Worm (Caenorhabditis elegans) whole organism, L4 larva: ENCODE measurements around the gene T07A9.12.

Source experiments
- F37D6.2 ChIP-seq: sonication (generic microtip); optimal IDR thresholded peaks from 2 replicates; lab custom pipeline; 2016; ENCODE audit warnings: mild to moderate bottlenecking, missing genetic modification characterization, missing compliant biosample characterization
- T20F7.1 ChIP-seq: fragments of 200-800 bp; sonication (Bioruptor generic); optimal IDR thresholded peaks from 2 replicates; lab custom pipeline; 2018; ENCODE audit warnings: mild to moderate bottlenecking, missing genetic modification characterization, missing compliant biosample characterization
- T26A8.4 ChIP-seq: fragments of 200-800 bp; sonication (Bioruptor generic); IDR thresholded peaks from 2 replicates; pipeline ENCODE4 v1.3.6; 2022; ENCODE audit warnings: missing genetic modification characterization, missing compliant biosample characterization
- attf-4 ChIP-seq: sonication (generic microtip); optimal IDR thresholded peaks from 3 replicates; lab custom pipeline; 2017; ENCODE audit warnings: missing biosample characterization, missing genetic modification characterization
- ceh-44 ChIP-seq: fragments of 200-800 bp; sonication (Bioruptor generic); IDR thresholded peaks from 2 replicates; pipeline ENCODE4 v1.3.6; 2022; ENCODE audit warnings: missing genetic modification reagents, missing genetic modification characterization, missing compliant biosample characterization
- ces-1 ChIP-seq: fragments of 150-350 bp; sonication (generic microtip); optimal IDR thresholded peaks from 4 replicates; lab custom pipeline; 2014; ENCODE audit warnings: missing biosample characterization, missing genetic modification reagents, missing genetic modification characterization
- daf-12 ChIP-seq: fragments of 150-350 bp; optimal IDR thresholded peaks from 2 replicates; lab custom pipeline; 2014; ENCODE audit warnings: missing biosample characterization, missing genetic modification reagents, missing genetic modification characterization
- daf-16 ChIP-seq, 3 experiments: sonication (generic microtip); optimal IDR thresholded peaks; 2 replicates each; lab custom pipeline; 2016 to 2017; ENCODE audit warnings: missing genetic modification characterization in 3 of 3, missing genetic modification reagents in 3 of 3, mild to moderate bottlenecking in 2 of 3, missing compliant biosample characterization in 2 of 3, missing biosample characterization in 1 of 3, moderate library complexity in 1 of 3
- dmd-6 ChIP-seq: fragments of 200-800 bp; sonication (Bioruptor generic); IDR thresholded peaks from 2 replicates; pipeline ENCODE4 v1.3.6; 2022; ENCODE audit warnings: missing genetic modification reagents, missing genetic modification characterization, missing compliant biosample characterization
- dmd-9 ChIP-seq: fragments of 200-800 bp; sonication (Bioruptor generic); IDR thresholded peaks from 2 replicates; pipeline ENCODE4 v1.3.6; 2022; ENCODE audit warnings: missing genetic modification reagents, missing genetic modification characterization, missing compliant biosample characterization
- dve-1 ChIP-seq: sonication (generic microtip); optimal IDR thresholded peaks from 2 replicates; lab custom pipeline; 2017; ENCODE audit warnings: antibody characterized with exemption, mild to moderate bottlenecking, missing genetic modification characterization, missing compliant biosample characterization; ENCODE audit not compliant: insufficient read depth
- gei-8 ChIP-seq: fragments of 200-800 bp; sonication (Bioruptor generic); optimal IDR thresholded peaks from 2 replicates; lab custom pipeline; 2018; ENCODE audit warnings: mild to moderate bottlenecking, missing genetic modification characterization, missing compliant biosample characterization
- hif-1 ChIP-seq, 2 experiments: sonication (generic microtip); optimal IDR thresholded peaks; 2 replicates each; lab custom pipeline; 2016 to 2017; ENCODE audit warnings: missing compliant biosample characterization in 2 of 2, missing genetic modification characterization in 2 of 2, missing genetic modification reagents in 2 of 2, missing genotype in 2 of 2, mild to moderate bottlenecking in 1 of 2
- hlh-11 ChIP-seq: fragments of 200-800 bp; sonication (Bioruptor generic); optimal IDR thresholded peaks from 2 replicates; lab custom pipeline; 2018; ENCODE audit warnings: mild to moderate bottlenecking, missing genetic modification characterization, missing compliant biosample characterization
- hlh-30 ChIP-seq: sonication (generic microtip); optimal IDR thresholded peaks from 2 replicates; lab custom pipeline; 2017; ENCODE audit warnings: antibody characterized with exemption, mild to moderate bottlenecking, missing genetic modification characterization, missing compliant biosample characterization; ENCODE audit not compliant: insufficient read depth
- hmg-1.1 ChIP-seq: fragments of 200-800 bp; sonication (Bioruptor generic); IDR thresholded peaks from 2 replicates; pipeline ENCODE4 v1.3.6; 2022; ENCODE audit warnings: missing genetic modification reagents, missing genetic modification characterization, missing compliant biosample characterization
- lin-38 ChIP-seq: fragments of 200-800 bp; sonication (Bioruptor generic); IDR thresholded peaks from 2 replicates; pipeline ENCODE4 v1.3.6; 2022; ENCODE audit warnings: missing genetic modification reagents, missing genetic modification characterization, missing compliant biosample characterization
- lin-39 ChIP-seq: fragments of 150-350 bp; optimal IDR thresholded peaks from 2 replicates; lab custom pipeline; 2014; ENCODE audit warnings: missing biosample characterization, missing genetic modification reagents, missing genetic modification characterization
- lir-3 ChIP-seq: sonication (generic microtip); optimal IDR thresholded peaks from 2 replicates; lab custom pipeline; 2016; ENCODE audit warnings: mild to moderate bottlenecking, missing genetic modification characterization, missing compliant biosample characterization
- lsy-2 ChIP-seq, 2 experiments: fragments of 150-350 bp in 1 of 2; sonication (generic microtip) in 1 of 2; optimal IDR thresholded peaks; 2 replicates each; lab custom pipeline; 2014 to 2017; ENCODE audit warnings: missing biosample characterization in 2 of 2, missing genetic modification characterization in 2 of 2
- mxl-2 ChIP-seq: fragments of 200-800 bp; sonication (Bioruptor generic); conservative IDR thresholded peaks from 2 replicates; pipeline ENCODE4 v1.3.6; 2022; ENCODE audit warnings: missing genetic modification reagents, missing genetic modification characterization, missing compliant biosample characterization
- nhr-10 ChIP-seq: fragments of 150-350 bp; optimal IDR thresholded peaks from 2 replicates; lab custom pipeline; 2014; ENCODE audit warnings: missing biosample characterization, missing genetic modification characterization
- nhr-111 ChIP-seq: fragments of 200-800 bp; sonication (Bioruptor generic); optimal IDR thresholded peaks from 2 replicates; lab custom pipeline; 2018; ENCODE audit warnings: mild to moderate bottlenecking, missing genetic modification characterization, missing compliant biosample characterization
- nhr-25 ChIP-seq: sonication (generic microtip); optimal IDR thresholded peaks from 2 replicates; lab custom pipeline; 2017; ENCODE audit warnings: missing genetic modification characterization, mild to moderate bottlenecking, missing compliant biosample characterization, antibody characterized with exemption, moderate library complexity, borderline replicate concordance; ENCODE audit not compliant: insufficient read depth
- nhr-28 ChIP-seq: fragments of 150-350 bp; optimal IDR thresholded peaks from 2 replicates; lab custom pipeline; 2014; ENCODE audit warnings: missing biosample characterization, missing genetic modification characterization
- nhr-42 ChIP-seq: fragments of 200-800 bp; sonication (Bioruptor generic); IDR thresholded peaks from 2 replicates; pipeline ENCODE4 v1.3.6; 2022; ENCODE audit warnings: missing genetic modification characterization, missing compliant biosample characterization
- nhr-76 ChIP-seq: fragments of 150-350 bp; optimal IDR thresholded peaks from 2 replicates; lab custom pipeline; 2014; ENCODE audit warnings: missing biosample characterization, missing genetic modification characterization
- pha-4 ChIP-seq, 2 experiments: fragments of 150-350 bp in 1 of 2; fragments of 200-800 bp in 1 of 2; sonication (Bioruptor generic) in 1 of 2; IDR thresholded peaks in 1 of 2; optimal IDR thresholded peaks in 1 of 2; 2 replicates each; pipeline versions ENCODE4 v1.3.6 to Lab custom; 2014 to 2022; ENCODE audit warnings: missing genetic modification characterization in 2 of 2, missing genetic modification reagents in 2 of 2, missing biosample characterization in 1 of 2, missing compliant biosample characterization in 1 of 2
- pqm-1 ChIP-seq: sonication (generic microtip); optimal IDR thresholded peaks from 2 replicates; lab custom pipeline; 2017; ENCODE audit warnings: missing biosample characterization, missing genetic modification characterization
- saeg-2 ChIP-seq: fragments of 200-800 bp; sonication (Bioruptor generic); IDR thresholded peaks from 2 replicates; pipeline ENCODE4 v1.3.6; 2022; ENCODE audit warnings: missing genetic modification reagents, missing genetic modification characterization, missing compliant biosample characterization
- unc-39 ChIP-seq: sonication (generic microtip); optimal IDR thresholded peaks from 2 replicates; lab custom pipeline; 2017; ENCODE audit warnings: missing biosample characterization, missing genetic modification characterization
- unc-62 ChIP-seq, 3 experiments: fragments of 150-350 bp in 1 of 3; sonication (generic microtip); optimal IDR thresholded peaks in 2 of 3; peaks in 1 of 3; 1 replicate in 1 of 3; 2 replicates in 2 of 3; lab custom pipeline; 2014 to 2017; ENCODE audit warnings: missing biosample characterization in 3 of 3, missing genetic modification characterization in 3 of 3, missing genetic modification reagents in 3 of 3, missing genotype in 1 of 3
- vab-7 ChIP-seq: fragments of 200-800 bp; sonication (Bioruptor generic); IDR thresholded peaks from 2 replicates; pipeline ENCODE4 v1.3.6; 2022; ENCODE audit warnings: missing genetic modification reagents, missing genetic modification characterization, missing compliant biosample characterization
- zag-1 ChIP-seq: fragments of 150-350 bp; optimal IDR thresholded peaks from 2 replicates; lab custom pipeline; 2014; ENCODE audit warnings: missing biosample characterization, missing genetic modification characterization
- zfp-2 ChIP-seq: sonication (generic microtip); optimal IDR thresholded peaks from 2 replicates; lab custom pipeline; 2016; ENCODE audit warnings: mild to moderate bottlenecking, missing genetic modification characterization, missing compliant biosample characterization
- zfp-3 ChIP-seq: fragments of 200-800 bp; sonication (Bioruptor generic); conservative IDR thresholded peaks from 2 replicates; pipeline ENCODE4 v1.3.6; 2022; ENCODE audit warnings: missing genetic modification reagents, missing genetic modification characterization, missing compliant biosample characterization
- zip-11 ChIP-seq: fragments of 200-800 bp; sonication (Bioruptor generic); IDR thresholded peaks from 2 replicates; pipeline ENCODE4 v1.3.6; 2022; ENCODE audit warnings: missing genetic modification characterization, missing compliant biosample characterization
- ztf-11 ChIP-seq: fragments of 150-350 bp; optimal IDR thresholded peaks from 2 replicates; lab custom pipeline; 2014; ENCODE audit warnings: missing biosample characterization, missing genetic modification characterization

T07A9.12 gene

ce11 chrIV:373963-374362 lies 36.7 kb upstream of the T07A9.12 start:
- no peak for TF ChIP-seq zfp-2 (tag; lab: Kevin White, UChicago)
- peak in 1 of 2 experiments; percentile 92 for TF ChIP-seq unc-62 (GFP tag; optimal IDR thresholded peaks at IDR 0.05 in 1 of 2; lab: Kevin White, UChicago)
- TF ChIP-seq unc-62 (tag; optimal IDR thresholded peaks at IDR 0.05; lab: Kevin White, UChicago): no peak

DNA sequence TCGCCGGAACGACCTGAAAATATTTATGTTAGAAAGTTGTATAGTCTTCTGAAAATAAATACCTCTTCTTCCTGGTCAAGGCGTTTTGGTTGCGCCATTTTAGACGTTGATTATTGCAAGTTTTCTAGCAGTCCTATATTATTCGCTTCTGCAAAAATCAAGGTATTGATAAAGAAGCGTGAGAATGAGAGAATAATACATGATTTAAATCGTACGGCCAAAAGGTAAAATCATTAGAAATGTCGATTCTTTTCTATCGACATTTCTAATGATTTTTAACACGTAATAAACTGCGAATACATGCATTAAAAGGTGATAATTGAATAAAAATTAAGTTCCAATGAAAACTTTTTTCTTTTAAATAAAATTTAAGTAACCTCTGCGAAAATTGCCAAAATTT lies 34.8 kb upstream of the T07A9.12 start, which contains the start of gene fln-1:
Gene fln-1, minus strand, starts transcription at position 101 of the 400 bp plus-strand sequence.
- TF ChIP-seq daf-12 (tag; lab: Kevin White, UChicago) (no peak), ztf-11 (no peak)

DNA sequence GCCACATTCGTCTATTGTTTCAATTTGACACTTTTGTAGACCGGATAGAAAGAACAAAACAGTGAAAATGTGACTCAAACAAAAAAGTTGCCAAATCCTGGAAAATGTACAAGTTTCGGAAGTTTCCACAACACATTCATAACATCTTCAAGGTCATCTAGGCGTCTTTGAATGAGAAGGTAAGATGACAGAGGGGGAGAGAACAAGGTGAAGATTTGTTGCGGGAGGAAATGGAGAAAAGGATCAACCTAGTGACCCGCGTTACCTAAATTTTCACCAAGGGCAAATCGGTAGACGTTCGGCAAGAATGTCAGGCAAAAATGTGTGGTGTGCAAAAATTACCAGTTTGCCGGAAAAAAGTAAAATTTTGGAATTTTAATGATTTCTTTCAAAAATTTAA lies 32.9 kb upstream of the T07A9.12 start:
- TF ChIP-seq ces-1 (GFP tag; lab: Kevin White, UChicago): no peak
- TF ChIP-seq nhr-111 (GFP tag; lab: Kevin White, UChicago): no peak
- no peak for TF ChIP-seq zag-1
- no peak for TF ChIP-seq F37D6.2 (tag; lab: Kevin White, UChicago)
- no peak for TF ChIP-seq dmd-9 (GFP tag; lab: Robert Waterston, UW)
- no peak for TF ChIP-seq mxl-2
- TF ChIP-seq hmg-1.1: no peak
- TF ChIP-seq lir-3: no peak
- TF ChIP-seq gei-8 (GFP tag; lab: Kevin White, UChicago): no peak
- no peak for TF ChIP-seq saeg-2 (GFP tag; lab: Robert Waterston, UW)
- TF ChIP-seq lsy-2 (tag; optimal IDR thresholded peaks at IDR 0.05; lab: Kevin White, UChicago): no peak
- no peak for TF ChIP-seq vab-7 (GFP tag; lab: Robert Waterston, UW)
- no peak for TF ChIP-seq hlh-11 (tag; lab: Kevin White, UChicago)
- TF ChIP-seq nhr-42 (GFP tag; lab: Robert Waterston, UW): no peak

DNA sequence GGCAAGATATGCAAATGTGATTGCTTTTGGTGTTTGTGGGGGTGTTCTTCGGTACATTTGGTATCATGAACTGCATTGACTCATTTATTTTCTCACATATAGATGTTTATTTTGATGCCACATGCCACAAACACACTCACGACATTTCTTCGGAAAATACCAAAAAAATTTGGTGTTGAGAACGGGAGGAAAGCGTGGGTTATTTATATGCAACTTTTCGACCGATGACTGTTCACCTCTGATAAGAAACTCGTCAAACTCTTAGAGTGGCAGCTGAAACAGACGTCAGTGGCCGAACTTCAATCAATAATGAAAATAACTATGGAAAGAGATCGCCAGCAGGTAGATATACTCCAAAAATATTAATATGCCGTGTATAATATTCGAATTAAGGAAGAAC lies 32.3 kb upstream of the T07A9.12 start:
- TF ChIP-seq unc-39 (tag; lab: Kevin White, UChicago): no peak
- TF ChIP-seq lin-38 (GFP tag; lab: Robert Waterston, UW): peak; percentile 32; the same call in 1 of the 2 replicates
- no peak for TF ChIP-seq T26A8.4 (GFP tag; lab: Robert Waterston, UW)
- TF ChIP-seq pha-4 (GFP tag; IDR thresholded peaks at IDR 0.05; lab: Robert Waterston, UW): no peak
- TF ChIP-seq pha-4 (tag; optimal IDR thresholded peaks at IDR 0.05; lab: Kevin White, UChicago): no peak
- no peak for TF ChIP-seq daf-16 (GFP tag; optimal IDR thresholded peaks at IDR 0.05; lab: Kevin White, UChicago)
- peak; percentile 81 for TF ChIP-seq daf-16 (tag; optimal IDR thresholded peaks at IDR 0.05; lab: Kevin White, UChicago)
- TF ChIP-seq mxl-2: no peak
- no peak for TF ChIP-seq nhr-76
- TF ChIP-seq lsy-2 (tag; optimal IDR thresholded peaks at IDR 0.05; lab: Kevin White, UChicago): no peak
- no peak for TF ChIP-seq zfp-3 (GFP tag; lab: Robert Waterston, UW)
- TF ChIP-seq zip-11 (GFP tag; lab: Robert Waterston, UW): no peak
- no peak for TF ChIP-seq hif-1 (tag; optimal IDR thresholded peaks at IDR 0.05; lab: Kevin White, UChicago)
- TF ChIP-seq hlh-11 (tag; lab: Kevin White, UChicago): peak; percentile 32
- TF ChIP-seq nhr-25 (tag; lab: Kevin White, UChicago): no peak
- TF ChIP-seq dmd-6 (GFP tag; lab: Robert Waterston, UW): peak; percentile 43; the same call in 1 of the 2 replicates
- peak; percentile 69 for TF ChIP-seq pqm-1 (tag; lab: Kevin White, UChicago)
- TF ChIP-seq hlh-30: peak; percentile 32
- TF ChIP-seq T20F7.1 (GFP tag; lab: Kevin White, UChicago): no peak
- no peak for TF ChIP-seq ceh-44 (GFP tag; lab: Robert Waterston, UW)
- no peak for TF ChIP-seq daf-12 (tag; lab: Kevin White, UChicago)
- TF ChIP-seq nhr-10 (tag; lab: Kevin White, UChicago): no peak
- TF ChIP-seq lin-39 (tag; lab: Kevin White, UChicago): no peak
- TF ChIP-seq nhr-28 (tag; lab: Kevin White, UChicago): no peak
- TF ChIP-seq dmd-9 (GFP tag; lab: Robert Waterston, UW): no peak
- no peak for TF ChIP-seq unc-62 (GFP tag; optimal IDR thresholded peaks at IDR 0.05 in 1 of 2; lab: Kevin White, UChicago)
- TF ChIP-seq unc-62 (tag; optimal IDR thresholded peaks at IDR 0.05; lab: Kevin White, UChicago): no peak
- TF ChIP-seq dve-1 (tag; lab: Kevin White, UChicago): peak; percentile 15
- TF ChIP-seq attf-4: no peak
